Fruit fly (Drosophila melanogaster): ENCODE data around the gene lost.

lost gene

dm6 chr3R:4378363-4379354, 24.2 kb upstream of the lost start, which contains the start of gene Sfxn1-3:
Gene Sfxn1-3 (plus strand): TSS chr3R:4378600.
- TF ChIP-seq CG13204 (GFP tag; optimal IDR thresholded peaks at IDR 0.05) (no peak), gl (tag; optimal IDR thresholded peaks at IDR 0.05) (peak; percentile 13), Pif1B (GFP tag; optimal IDR thresholded peaks at IDR 0.05) (peak; percentile 54), CG17806 (tag; optimal IDR thresholded peaks at IDR 0.05) (peak; percentile 5), EcR (GFP tag; optimal IDR thresholded peaks at IDR 0.05) (peak; percentile 82), D1 (tag; optimal IDR thresholded peaks at IDR 0.05) (peak; percentile 67), CG12605 (GFP tag; IDR thresholded peaks at IDR 0.05) (peak; percentile 53; the same call in 1 of the 2 replicates), CG15710 (tag; optimal IDR thresholded peaks at IDR 0.05) (no peak), CG34367 (tag; optimal IDR thresholded peaks at IDR 0.05) (no peak), rn (GFP tag; IDR thresholded peaks at IDR 0.05) (no peak), Snoo (tag; optimal IDR thresholded peaks at IDR 0.05) (peak; percentile 39)

dm6 chr3R:4381079-4381919, 21.6 kb upstream of the lost start, which contains the start of gene Cont:
Gene Cont (plus strand): TSS chr3R:4381306.
- TF ChIP-seq gl (tag; optimal IDR thresholded peaks at IDR 0.05): no peak
- no peak for TF ChIP-seq Ets98B (GFP tag; IDR thresholded peaks at IDR 0.05)
- no peak for TF ChIP-seq Pif1A (GFP tag; optimal IDR thresholded peaks at IDR 0.05)
- TF ChIP-seq CG10348 (GFP tag; IDR thresholded peaks at IDR 0.05): no peak
- TF ChIP-seq CG17806 (tag; optimal IDR thresholded peaks at IDR 0.05): no peak
- no peak for TF ChIP-seq CG8301 (tag; optimal IDR thresholded peaks at IDR 0.05)
- no peak for TF ChIP-seq Snoo (tag; optimal IDR thresholded peaks at IDR 0.05)
- no peak for TF ChIP-seq rn (GFP tag; IDR thresholded peaks at IDR 0.05)
- no peak for TF ChIP-seq CG32121 (GFP tag; IDR thresholded peaks at IDR 0.05)
- no peak for TF ChIP-seq CG13204 (GFP tag; optimal IDR thresholded peaks at IDR 0.05)
- no peak for TF ChIP-seq CG8159 (tag; optimal IDR thresholded peaks at IDR 0.05)
- TF ChIP-seq CG34367 (tag; optimal IDR thresholded peaks at IDR 0.05): no peak
- TF ChIP-seq CG4496 (GFP tag; IDR thresholded peaks at IDR 0.05): no peak

- no peak for TF ChIP-seq rn (GFP tag; IDR thresholded peaks at IDR 0.05)
- TF ChIP-seq CG32121 (GFP tag; IDR thresholded peaks at IDR 0.05): no peak
- no peak for TF ChIP-seq CG8159 (tag; optimal IDR thresholded peaks at IDR 0.05)
- TF ChIP-seq CG9948 (tag; optimal IDR thresholded peaks at IDR 0.05): no peak
- no peak for TF ChIP-seq CG15710 (tag; optimal IDR thresholded peaks at IDR 0.05)
- no peak for TF ChIP-seq Snoo (tag; optimal IDR thresholded peaks at IDR 0.05)
- TF ChIP-seq CG12605 (GFP tag; IDR thresholded peaks at IDR 0.05): no peak
- TF ChIP-seq EcR (GFP tag; optimal IDR thresholded peaks at IDR 0.05): no peak
- no peak for TF ChIP-seq Pif1B (GFP tag; optimal IDR thresholded peaks at IDR 0.05)
- no peak for TF ChIP-seq CG34367 (tag; optimal IDR thresholded peaks at IDR 0.05)
- no peak for TF ChIP-seq Pif1A (GFP tag; optimal IDR thresholded peaks at IDR 0.05)
- TF ChIP-seq Ets98B (GFP tag; IDR thresholded peaks at IDR 0.05): no peak
- no peak for TF ChIP-seq CG8301 (tag; optimal IDR thresholded peaks at IDR 0.05)
- TF ChIP-seq CG13204 (GFP tag; optimal IDR thresholded peaks at IDR 0.05): no peak
- TF ChIP-seq CG14655 (GFP tag; optimal IDR thresholded peaks at IDR 0.05): no peak
- no peak for TF ChIP-seq CG4496 (GFP tag; IDR thresholded peaks at IDR 0.05)
These were observed 20.7 kb upstream of the lost start for dm6 chr3R:4382165-4382564.

DNA sequence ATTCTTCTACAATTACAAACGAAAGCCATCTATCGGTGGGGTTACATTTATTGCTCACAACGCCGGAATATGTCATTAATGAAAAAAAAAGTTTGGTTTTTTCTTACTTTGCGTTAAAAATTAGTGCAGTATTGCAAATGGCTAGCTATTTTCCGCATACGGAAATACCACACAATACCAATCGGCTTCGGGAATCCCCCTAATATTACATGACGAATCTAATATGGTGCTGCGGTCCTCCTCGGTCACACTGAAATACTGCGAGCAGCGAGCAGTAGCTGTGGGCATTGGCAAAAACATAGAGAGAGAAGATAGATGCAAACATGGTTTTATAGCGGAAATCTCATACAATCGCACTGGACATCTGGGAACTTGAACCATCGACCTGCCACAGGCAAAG, 15.4 kb upstream of the lost start, which contains the start of gene tub:
Gene tub, plus strand, starts transcription at position 253 of the 400 bp plus-strand sequence.
- peak; percentile 15; the same call in 1 of the 2 replicates for TF ChIP-seq Ets98B (GFP tag; IDR thresholded peaks at IDR 0.05)
- TF ChIP-seq CG4496 (GFP tag; IDR thresholded peaks at IDR 0.05): peak; percentile 29; the same call in 1 of the 3 replicates
- no peak for TF ChIP-seq CG13204 (GFP tag; optimal IDR thresholded peaks at IDR 0.05)
- TF ChIP-seq CG15710 (tag; optimal IDR thresholded peaks at IDR 0.05): peak; percentile 16
- no peak for TF ChIP-seq Pif1B (GFP tag; optimal IDR thresholded peaks at IDR 0.05)
- TF ChIP-seq CG9948 (tag; optimal IDR thresholded peaks at IDR 0.05): no peak
- no peak for TF ChIP-seq CG17806 (tag; optimal IDR thresholded peaks at IDR 0.05)
- TF ChIP-seq CG32121 (GFP tag; IDR thresholded peaks at IDR 0.05): peak; percentile 29
- TF ChIP-seq CG14655 (GFP tag; optimal IDR thresholded peaks at IDR 0.05): no peak
- no peak for TF ChIP-seq gl (tag; optimal IDR thresholded peaks at IDR 0.05)
- no peak for TF ChIP-seq D1 (tag; optimal IDR thresholded peaks at IDR 0.05)
- TF ChIP-seq rn (GFP tag; IDR thresholded peaks at IDR 0.05): no peak
- no peak for TF ChIP-seq CG8301 (tag; optimal IDR thresholded peaks at IDR 0.05)
- no peak for TF ChIP-seq CG12605 (GFP tag; IDR thresholded peaks at IDR 0.05)
- no peak for TF ChIP-seq CG10348 (GFP tag; IDR thresholded peaks at IDR 0.05)
- no peak for TF ChIP-seq Pif1A (GFP tag; optimal IDR thresholded peaks at IDR 0.05)
- peak; percentile 1 for TF ChIP-seq CG34367 (tag; optimal IDR thresholded peaks at IDR 0.05)
- TF ChIP-seq Snoo (tag; optimal IDR thresholded peaks at IDR 0.05): peak; percentile 24
- no peak for TF ChIP-seq CG8159 (tag; optimal IDR thresholded peaks at IDR 0.05)
- TF ChIP-seq fd96Ca (GFP tag; IDR thresholded peaks at IDR 0.05): no peak
- peak; percentile 8 for TF ChIP-seq EcR (GFP tag; optimal IDR thresholded peaks at IDR 0.05)

DNA sequence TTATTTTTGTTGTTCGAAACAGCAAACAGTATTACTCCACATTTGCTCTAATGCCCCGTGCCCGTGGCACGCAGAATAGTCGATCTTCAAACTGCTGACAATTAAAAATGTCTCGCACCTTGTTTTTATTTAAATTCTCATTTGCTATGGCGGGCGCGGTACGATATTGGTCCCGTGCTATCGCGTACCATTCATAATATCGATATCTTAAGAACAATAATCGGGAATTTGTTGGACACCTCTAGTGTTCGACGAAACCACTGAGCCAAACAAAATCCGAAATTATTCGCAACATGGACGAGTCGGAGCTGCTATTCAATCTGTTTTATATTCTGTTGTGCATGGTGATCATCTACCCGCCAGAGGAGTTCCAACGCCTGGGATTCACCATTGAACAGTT, 12.7 kb upstream of the lost start, which contains the start of gene CG14646:
Gene CG14646, plus strand, starts transcription at position 234 of the 400 bp plus-strand sequence.
- TF ChIP-seq CG14655 (GFP tag; optimal IDR thresholded peaks at IDR 0.05) (no peak), CG4496 (GFP tag; IDR thresholded peaks at IDR 0.05) (peak; percentile 12; the same call in 1 of the 3 replicates)

All from whole organism, pupa.